Fruit fly (Drosophila melanogaster) whole organism, embryonic: Measurements from ENCODE around the gene CG4942.

Experiments
- CG14050 ChIP-seq: fragments of 200-800 bp; sonication (Bioruptor generic); IDR thresholded peaks from 3 replicates; pipeline ENCODE4 v1.3.6; 2022; ENCODE audit warnings: missing biosample characterization, missing genetic modification characterization
- CG18599 ChIP-seq: fragments of 200-800 bp; sonication (Bioruptor generic); optimal IDR thresholded peaks from 3 replicates; lab custom pipeline; 2017; ENCODE audit warnings: missing biosample characterization, missing genetic modification characterization, mild to moderate bottlenecking, moderate library complexity, missing genetic modification reagents
- CG30403 ChIP-seq: fragments of 200-800 bp; sonication (Bioruptor generic); optimal IDR thresholded peaks from 3 replicates; lab custom pipeline; 2016; ENCODE audit warnings: missing biosample characterization, missing genetic modification characterization
- CG3163 ChIP-seq: fragments of 200-800 bp; sonication (Bioruptor generic); optimal IDR thresholded peaks from 3 replicates; lab custom pipeline; 2016; ENCODE audit warnings: missing biosample characterization, missing genetic modification characterization
- ERR ChIP-seq: fragments of 200-800 bp; sonication (Bioruptor generic); optimal IDR thresholded peaks from 2 replicates; lab custom pipeline; 2016; ENCODE audit warnings: missing biosample characterization, missing genetic modification characterization
- Myb ChIP-seq: fragments of 200-800 bp; sonication (Bioruptor generic); optimal IDR thresholded peaks from 2 replicates; lab custom pipeline; 2016; ENCODE audit warnings: missing biosample characterization, missing genetic modification characterization
- ind ChIP-seq: fragments of 200-800 bp; sonication (Bioruptor generic); optimal IDR thresholded peaks from 3 replicates; lab custom pipeline; 2016; ENCODE audit warnings: missing biosample characterization, missing genetic modification characterization
- sim ChIP-seq: fragments of 200-800 bp; sonication (Bioruptor generic); IDR thresholded peaks from 2 replicates; pipeline ENCODE4 v1.3.6; 2022; ENCODE audit warnings: missing biosample characterization, missing genetic modification characterization
- tio ChIP-seq: fragments of 200-800 bp; sonication (Bioruptor generic); optimal IDR thresholded peaks from 2 replicates; lab custom pipeline; 2017; ENCODE audit warnings: missing biosample characterization, missing genetic modification characterization, inconsistent platforms
- ttk ChIP-seq: fragments of 200-800 bp; sonication (Bioruptor generic); IDR thresholded peaks from 2 replicates; pipeline ENCODE4 v2.1.2; 2022; ENCODE audit warnings: missing biosample characterization, missing genetic modification characterization

DNA sequence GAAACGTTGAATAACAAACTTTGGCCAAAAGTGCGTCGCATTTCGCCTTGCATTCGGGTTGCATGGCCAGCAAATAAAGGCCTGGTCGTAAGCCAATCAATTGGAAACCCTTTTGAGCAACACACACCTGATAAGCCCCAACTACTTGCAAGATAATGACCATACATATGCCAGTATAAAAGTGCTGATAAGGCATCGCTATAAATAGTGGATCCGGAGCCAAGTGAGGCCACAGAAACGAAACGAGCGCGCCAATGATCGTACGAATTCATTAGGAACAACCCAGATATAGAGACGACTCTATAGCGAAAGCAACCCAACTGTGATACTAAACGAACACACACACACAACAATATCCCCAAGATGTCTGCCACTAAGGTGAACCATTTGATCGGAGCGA, 23.7 kb downstream of the CG4942 start, which contains the start of gene CG13315:
- TF ChIP-seq ERR (GFP tag; lab: Kevin White, UChicago) (no peak), CG18599 (no peak), CG14050 (no peak), Myb (GFP tag; lab: Kevin White, UChicago) (no peak), CG30403 (no peak), sim (GFP tag; lab: Robert Waterston, UW) (no peak), ttk (GFP tag; lab: Robert Waterston, UW) (no peak), ind (no peak), CG3163 (GFP tag; lab: Kevin White, UChicago) (no peak), tio (GFP tag; lab: Kevin White, UChicago) (no peak)
